Worm (Caenorhabditis elegans) whole organism, L2 larva: ENCODE data around the gene Y43C5A.3.

Experiments used
- C34F6.9 ChIP-seq: fragments of 150-350 bp; optimal IDR thresholded peaks from 2 replicates; lab custom pipeline; 2014; ENCODE audit warnings: missing biosample characterization, missing genetic modification characterization
- F13H6.1 ChIP-seq: sonication (generic microtip); optimal IDR thresholded peaks from 2 replicates; lab custom pipeline; 2016; ENCODE audit warnings: missing genetic modification characterization, missing compliant biosample characterization
- R02D3.7 ChIP-seq: fragments of 150-350 bp; optimal IDR thresholded peaks from 2 replicates; lab custom pipeline; 2014; ENCODE audit warnings: missing biosample characterization, missing genetic modification characterization
- Y55F3AM.14 ChIP-seq: fragments of 200-800 bp; sonication (Bioruptor generic); optimal IDR thresholded peaks from 2 replicates; lab custom pipeline; 2018; ENCODE audit warnings: mild to moderate bottlenecking, missing genetic modification characterization, missing compliant biosample characterization
- ZK546.5 ChIP-seq: sonication (generic microtip); optimal IDR thresholded peaks from 2 replicates; lab custom pipeline; 2017; ENCODE audit warnings: missing biosample characterization, missing genetic modification characterization
- alr-1 ChIP-seq: fragments of 150-350 bp; optimal IDR thresholded peaks from 2 replicates; lab custom pipeline; 2014; ENCODE audit warnings: missing biosample characterization, missing genetic modification characterization
- aly-2 ChIP-seq: fragments of 150-350 bp; optimal IDR thresholded peaks from 2 replicates; lab custom pipeline; 2014; ENCODE audit warnings: missing biosample characterization, missing genetic modification characterization
- ama-1 ChIP-seq: fragments of 150-350 bp; optimal IDR thresholded peaks from 2 replicates; lab custom pipeline; 2018; ENCODE audit warnings: inconsistent platforms
- ceh-16 ChIP-seq: fragments of 150-350 bp; optimal IDR thresholded peaks from 2 replicates; lab custom pipeline; 2014; ENCODE audit warnings: missing biosample characterization, missing genetic modification characterization
- ceh-82 ChIP-seq: fragments of 150-350 bp; optimal IDR thresholded peaks from 2 replicates; lab custom pipeline; 2014; ENCODE audit warnings: missing biosample characterization, missing genetic modification characterization
- crh-2 ChIP-seq: sonication (generic microtip); optimal IDR thresholded peaks from 2 replicates; lab custom pipeline; 2017; ENCODE audit warnings: missing biosample characterization, missing genetic modification characterization
- elt-1 ChIP-seq: fragments of 150-350 bp; optimal IDR thresholded peaks from 2 replicates; lab custom pipeline; 2014; ENCODE audit warnings: missing biosample characterization, missing genetic modification characterization
- elt-3 ChIP-seq: sonication (generic microtip); optimal IDR thresholded peaks from 2 replicates; lab custom pipeline; 2017; ENCODE audit warnings: missing biosample characterization, missing genetic modification characterization
- fos-1 ChIP-seq: fragments of 150-350 bp; optimal IDR thresholded peaks from 2 replicates; lab custom pipeline; 2014; ENCODE audit warnings: missing biosample characterization, missing genetic modification characterization
- gmeb-1 ChIP-seq: fragments of 150-350 bp; optimal IDR thresholded peaks from 2 replicates; lab custom pipeline; 2014; ENCODE audit warnings: missing biosample characterization, missing genetic modification characterization
- lin-11 ChIP-seq: fragments of 150-350 bp; sonication (generic microtip); optimal IDR thresholded peaks from 2 replicates; lab custom pipeline; 2014; ENCODE audit warnings: missing biosample characterization, missing genetic modification characterization, inconsistent platforms, mixed read lengths
- lin-13 ChIP-seq: fragments of 150-350 bp; optimal IDR thresholded peaks from 2 replicates; lab custom pipeline; 2014; ENCODE audit warnings: missing biosample characterization, missing genetic modification reagents, missing genetic modification characterization
- lsy-2 ChIP-seq, 2 experiments: fragments of 150-350 bp in 1 of 2; sonication (generic microtip) in 1 of 2; optimal IDR thresholded peaks; 2 replicates each; lab custom pipeline; 2014 to 2017; ENCODE audit warnings: missing biosample characterization in 2 of 2, missing genetic modification characterization in 2 of 2
- mab-5 ChIP-seq: fragments of 150-350 bp; optimal IDR thresholded peaks from 2 replicates; lab custom pipeline; 2014; ENCODE audit warnings: missing biosample characterization, missing genetic modification characterization
- mbf-1 ChIP-seq: sonication (generic microtip); optimal IDR thresholded peaks from 2 replicates; lab custom pipeline; 2017; ENCODE audit warnings: missing biosample characterization, missing genetic modification characterization
- mdl-1 ChIP-seq, 2 experiments: fragments of 150-350 bp in 1 of 2; sonication (generic microtip) in 1 of 2; optimal IDR thresholded peaks; 2 replicates each; lab custom pipeline; 2017; ENCODE audit warnings: missing biosample characterization in 2 of 2, missing genetic modification characterization in 2 of 2
- nhr-10 ChIP-seq: sonication (generic microtip); optimal IDR thresholded peaks from 2 replicates; lab custom pipeline; 2017; ENCODE audit warnings: missing biosample characterization, missing genetic modification characterization
- nhr-12 ChIP-seq: fragments of 150-350 bp; optimal IDR thresholded peaks from 2 replicates; lab custom pipeline; 2014; ENCODE audit warnings: missing biosample characterization, missing genetic modification characterization
- nhr-129 ChIP-seq: fragments of 150-350 bp; optimal IDR thresholded peaks from 2 replicates; lab custom pipeline; 2014; ENCODE audit warnings: missing biosample characterization, missing genetic modification characterization
- nhr-21 ChIP-seq: fragments of 150-350 bp; optimal IDR thresholded peaks from 2 replicates; lab custom pipeline; 2014; ENCODE audit warnings: missing biosample characterization, missing genetic modification characterization
- nhr-23 ChIP-seq: fragments of 150-350 bp; optimal IDR thresholded peaks from 2 replicates; lab custom pipeline; 2014; ENCODE audit warnings: missing biosample characterization, missing genetic modification reagents, missing genetic modification characterization
- nhr-237 ChIP-seq: fragments of 150-350 bp; optimal IDR thresholded peaks from 2 replicates; lab custom pipeline; 2014; ENCODE audit warnings: missing biosample characterization, missing genetic modification characterization
- nhr-25 ChIP-seq: fragments of 150-350 bp; sonication (generic microtip); optimal IDR thresholded peaks from 3 replicates; lab custom pipeline; 2014; ENCODE audit warnings: missing biosample characterization, missing genetic modification characterization
- nhr-6 ChIP-seq: fragments of 150-350 bp; optimal IDR thresholded peaks from 2 replicates; lab custom pipeline; 2014; ENCODE audit warnings: missing biosample characterization, missing genetic modification characterization
- nhr-77 ChIP-seq: fragments of 150-350 bp; optimal IDR thresholded peaks from 2 replicates; lab custom pipeline; 2014; ENCODE audit warnings: missing biosample characterization, missing genetic modification characterization
- sem-4 ChIP-seq: fragments of 150-350 bp; optimal IDR thresholded peaks from 2 replicates; lab custom pipeline; 2014; ENCODE audit warnings: missing biosample characterization, missing genetic modification reagents, missing genetic modification characterization
- skn-1 ChIP-seq: sonication (generic microtip); optimal IDR thresholded peaks from 2 replicates; lab custom pipeline; 2017; ENCODE audit warnings: missing biosample characterization, missing genetic modification characterization
- sma-3 ChIP-seq: sonication (generic microtip); optimal IDR thresholded peaks from 2 replicates; lab custom pipeline; 2016; ENCODE audit warnings: missing genetic modification reagents, missing genetic modification characterization, missing compliant biosample characterization
- sma-9 ChIP-seq, 2 experiments: fragments of 150-350 bp in 1 of 2; sonication (generic microtip) in 1 of 2; optimal IDR thresholded peaks; 2 replicates each; lab custom pipeline; 2014 to 2016; ENCODE audit warnings: missing genetic modification characterization in 2 of 2, mild to moderate bottlenecking in 1 of 2, missing biosample characterization in 1 of 2, missing compliant biosample characterization in 1 of 2, missing genetic modification reagents in 1 of 2, moderate library complexity in 1 of 2
- snpc-4 ChIP-seq: fragments of 150-350 bp; optimal IDR thresholded peaks from 2 replicates; lab custom pipeline; 2014; ENCODE audit warnings: missing biosample characterization, missing genetic modification characterization
- unc-39 ChIP-seq: fragments of 150-350 bp; optimal IDR thresholded peaks from 2 replicates; lab custom pipeline; 2014; ENCODE audit warnings: missing biosample characterization, missing genetic modification characterization
- unc-55 ChIP-seq: fragments of 150-350 bp; sonication (generic microtip); optimal IDR thresholded peaks from 3 replicates; lab custom pipeline; 2014; ENCODE audit warnings: missing biosample characterization, missing genetic modification reagents, missing genetic modification characterization
- unc-62 ChIP-seq: fragments of 150-350 bp; optimal IDR thresholded peaks from 2 replicates; lab custom pipeline; 2014; ENCODE audit warnings: missing biosample characterization, missing genetic modification reagents, missing genetic modification characterization
- zag-1 ChIP-seq: fragments of 150-350 bp; optimal IDR thresholded peaks from 2 replicates; lab custom pipeline; 2014; ENCODE audit warnings: missing biosample characterization, missing genetic modification characterization
- ztf-1 ChIP-seq: fragments of 200-800 bp; sonication (Bioruptor generic); conservative IDR thresholded peaks from 2 replicates; pipeline ENCODE4 v1.3.6; 2022; ENCODE audit warnings: missing genetic modification characterization, missing compliant biosample characterization
- ztf-11 ChIP-seq: sonication (generic microtip); optimal IDR thresholded peaks from 2 replicates; lab custom pipeline; 2017; ENCODE audit warnings: missing biosample characterization, missing genetic modification characterization
- ztf-4 ChIP-seq: fragments of 150-350 bp; optimal IDR thresholded peaks from 2 replicates; lab custom pipeline; 2014; ENCODE audit warnings: missing biosample characterization, missing genetic modification characterization

Y43C5A.3 gene

ce11 chrIV:10252350-10252792 lies 21.5 kb upstream of the Y43C5A.3 start (continued):
- TF ChIP-seq ztf-1 (GFP tag; lab: Robert Waterston, UW) (no peak), skn-1 (peak; percentile 69), nhr-129 (peak; percentile 96), nhr-25 (tag; lab: Kevin White, UChicago) (peak; percentile 7), F13H6.1 (tag; lab: Kevin White, UChicago) (peak; percentile 96), snpc-4 (peak; percentile 32), ceh-16 (tag; lab: Kevin White, UChicago) (peak; percentile 5), ZK546.5 (tag; lab: Kevin White, UChicago) (no peak), mbf-1 (no peak), lin-11 (no peak), Y55F3AM.14 (GFP tag; lab: Kevin White, UChicago) (peak; percentile 52), R02D3.7 (tag; lab: Kevin White, UChicago) (no peak), mdl-1 (tag; optimal IDR thresholded peaks at IDR 0.05; lab: Kevin White, UChicago) (peak; percentile 80 to 98), sma-3 (GFP tag; lab: Kevin White, UChicago) (peak; percentile 87), sma-9 (GFP tag; optimal IDR thresholded peaks at IDR 0.05; lab: Kevin White, UChicago) (peak; percentile 97), sma-9 (tag; optimal IDR thresholded peaks at IDR 0.05; lab: Kevin White, UChicago) (no peak), gmeb-1 (tag; lab: Kevin White, UChicago) (peak; percentile 78), crh-2 (tag; lab: Kevin White, UChicago) (peak; percentile 100), zag-1 (tag; lab: Kevin White, UChicago) (peak; percentile 87), unc-62 (peak; percentile 73), ztf-11 (tag; lab: Kevin White, UChicago) (no peak), ztf-4 (peak; percentile 69), elt-3 (tag; lab: Kevin White, UChicago) (no peak)

ce11 chrIV:10252886-10253639 lies 20.8 kb upstream of the Y43C5A.3 start:
- peak; percentile 13 for TF ChIP-seq fos-1 (tag; lab: Kevin White, UChicago)
- TF ChIP-seq crh-2 (tag; lab: Kevin White, UChicago) = peak; percentile 50
- peak; percentile 3 for TF ChIP-seq sma-9 (GFP tag; optimal IDR thresholded peaks at IDR 0.05; lab: Kevin White, UChicago)
- TF ChIP-seq sma-9 (tag; optimal IDR thresholded peaks at IDR 0.05; lab: Kevin White, UChicago) = no peak
- peak in 1 of 2 experiments; percentile 8 for TF ChIP-seq lsy-2 (tag; optimal IDR thresholded peaks at IDR 0.05; lab: Kevin White, UChicago)
- no peak for TF ChIP-seq lin-13 (GFP tag; lab: Kevin White, UChicago)
- no peak for TF ChIP-seq nhr-23 (tag; lab: Kevin White, UChicago)

- TF ChIP-seq nhr-25 (tag; lab: Kevin White, UChicago) (no peak), skn-1 (no peak), ZK546.5 (tag; lab: Kevin White, UChicago) (no peak), unc-39 (tag; lab: Kevin White, UChicago) (no peak), nhr-237 (no peak), alr-1 (tag; lab: Kevin White, UChicago) (no peak), unc-62 (no peak), nhr-10 (tag; lab: Kevin White, UChicago) (no peak), lsy-2 (tag; optimal IDR thresholded peaks at IDR 0.05; lab: Kevin White, UChicago) (no peak), nhr-129 (no peak), elt-3 (tag; lab: Kevin White, UChicago) (no peak), snpc-4 (no peak), nhr-77 (tag; lab: Kevin White, UChicago) (no peak), lin-11 (no peak), mdl-1 (tag; optimal IDR thresholded peaks at IDR 0.05; lab: Kevin White, UChicago) (no peak), fos-1 (tag; lab: Kevin White, UChicago) (no peak)
- TF ChIP-seq, all 48 proteins: peak for 0
Observed at ce11 chrIV:10259557-10259956, 14.3 kb upstream of the Y43C5A.3 start, which contains the start of gene F01G10.9. TSS of gene F01G10.9 (minus strand) at chrIV:10259657.

- TF ChIP-seq ceh-82 (tag; lab: Kevin White, UChicago) = no peak
- TF ChIP-seq nhr-21 (tag; lab: Kevin White, UChicago) = peak; percentile 63
- TF ChIP-seq unc-62 = no peak
- TF ChIP-seq F13H6.1 (tag; lab: Kevin White, UChicago) = no peak
- TF ChIP-seq zag-1 (tag; lab: Kevin White, UChicago) = no peak
- no peak for TF ChIP-seq aly-2 (tag; lab: Kevin White, UChicago)
- TF ChIP-seq sem-4 = no peak
- no peak for TF ChIP-seq nhr-6 (tag; lab: Kevin White, UChicago)
- no peak for TF ChIP-seq mdl-1 (tag; optimal IDR thresholded peaks at IDR 0.05; lab: Kevin White, UChicago)
- TF ChIP-seq unc-55 (GFP tag; lab: Kevin White, UChicago) = no peak
- TF ChIP-seq nhr-12 (tag; lab: Kevin White, UChicago) = no peak
- TF ChIP-seq nhr-25 (tag; lab: Kevin White, UChicago) = no peak
- TF ChIP-seq ceh-16 (tag; lab: Kevin White, UChicago) = peak; percentile 5
- TF ChIP-seq Y55F3AM.14 (GFP tag; lab: Kevin White, UChicago) = no peak
- no peak for TF ChIP-seq nhr-129
- no peak for TF ChIP-seq mab-5 (tag; lab: Kevin White, UChicago)
- TF ChIP-seq sma-3 (GFP tag; lab: Kevin White, UChicago) = no peak
- no peak for TF ChIP-seq ztf-4
- TF ChIP-seq ama-1 (lab: Kevin White, UChicago) = no peak
- no peak for TF ChIP-seq elt-3 (tag; lab: Kevin White, UChicago)
- peak; percentile 86 for TF ChIP-seq elt-1 (tag; lab: Kevin White, UChicago)
- no peak for TF ChIP-seq nhr-10 (tag; lab: Kevin White, UChicago)
- TF ChIP-seq R02D3.7 (tag; lab: Kevin White, UChicago) = no peak
- TF ChIP-seq C34F6.9 (tag; lab: Kevin White, UChicago) = no peak
- peak in 1 of 2 experiments; percentile 25 for TF ChIP-seq lsy-2 (tag; optimal IDR thresholded peaks at IDR 0.05; lab: Kevin White, UChicago)
- peak; percentile 49 for TF ChIP-seq sma-9 (GFP tag; optimal IDR thresholded peaks at IDR 0.05; lab: Kevin White, UChicago)
- no peak for TF ChIP-seq sma-9 (tag; optimal IDR thresholded peaks at IDR 0.05; lab: Kevin White, UChicago)
- TF ChIP-seq gmeb-1 (tag; lab: Kevin White, UChicago) = no peak
- no peak for TF ChIP-seq nhr-237
- TF ChIP-seq lin-13 (GFP tag; lab: Kevin White, UChicago) = no peak
Observed at ce11 chrIV:10261061-10261460, 12.8 kb upstream of the Y43C5A.3 start.
